Fruit fly (Drosophila melanogaster) whole organism, pupa: ENCODE measurements around the gene Ir87a.

Source experiments
- CG10348 ChIP-seq: fragments of 200-800 bp; sonication (Bioruptor generic); IDR thresholded peaks from 2 replicates; pipeline ENCODE4 v1.3.6; 2022; ENCODE audit warnings: missing biosample characterization, missing genetic modification characterization
- CG14655 ChIP-seq: fragments of 200-800 bp; sonication (Bioruptor generic); optimal IDR thresholded peaks from 3 replicates; lab custom pipeline; 2017; ENCODE audit warnings: mild to moderate bottlenecking, missing biosample characterization, missing genetic modification reagents, missing genetic modification characterization
- CG15710 ChIP-seq: fragments of 200-800 bp; sonication (Bioruptor generic); optimal IDR thresholded peaks from 2 replicates; lab custom pipeline; 2018; ENCODE audit warnings: missing biosample characterization, mild to moderate bottlenecking, missing genetic modification characterization, moderate library complexity
- CG17806 ChIP-seq: fragments of 200-800 bp; sonication (Bioruptor generic); optimal IDR thresholded peaks from 2 replicates; lab custom pipeline; 2018; ENCODE audit warnings: missing biosample characterization, mild to moderate bottlenecking, missing genetic modification characterization, moderate library complexity

DNA sequence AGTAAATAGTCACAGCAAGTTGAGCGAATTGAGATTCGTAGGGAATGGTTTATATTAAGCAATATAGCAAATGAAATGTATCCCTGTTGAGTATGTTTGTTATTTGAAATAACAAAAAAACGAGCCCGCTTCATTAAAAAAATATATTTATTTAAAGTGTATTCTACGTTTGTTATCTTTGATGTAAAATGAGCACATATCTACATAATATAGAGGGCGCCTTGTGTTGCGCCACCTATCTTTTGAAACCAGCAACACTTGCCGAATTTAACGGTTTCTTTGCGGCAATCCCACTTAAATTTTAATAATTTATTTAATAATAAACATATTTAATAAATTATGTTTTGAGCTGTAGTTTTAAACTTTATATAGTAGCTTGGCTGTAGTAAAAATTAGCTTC lies 51.2 kb downstream of the Ir87a start:
- TF ChIP-seq CG15710 (tag; lab: Kevin White, UChicago) (no peak), CG14655 (GFP tag; lab: Kevin White, UChicago) (no peak), CG10348 (GFP tag; lab: Robert Waterston, UW) (no peak), CG17806 (no peak)
